Worm (Caenorhabditis elegans): Measurements from ENCODE around the gene M01H9.5.

M01H9.5 gene

DNA sequence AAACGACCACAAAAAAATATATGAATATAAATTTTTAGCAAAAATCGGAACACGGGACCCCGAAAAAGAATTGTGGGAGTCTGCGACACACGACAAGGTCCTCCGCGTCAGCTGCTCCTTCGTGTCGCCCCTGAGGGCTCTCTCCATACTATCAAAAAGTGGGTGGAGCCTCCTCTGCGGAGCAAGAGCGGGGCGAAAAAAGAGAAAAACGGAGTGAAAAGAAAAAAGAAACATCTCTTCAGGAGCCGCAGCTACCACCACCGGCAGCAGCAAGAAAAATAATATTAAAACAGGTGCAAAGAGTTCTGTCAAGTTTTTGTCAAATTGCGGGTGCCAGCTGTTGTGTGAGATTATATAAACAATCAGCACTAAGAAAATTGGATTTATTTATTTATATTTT lies 41.4 kb downstream of the M01H9.5 start, which contains the start of gene gbb-2:
Gene gbb-2, minus strand, starts transcription at position 112 of the 400 bp plus-strand sequence.
- TF ChIP-seq ceh-79 (tag; optimal IDR thresholded peaks at IDR 0.05) (no peak), B0336.3 (GFP tag; IDR thresholded peaks at IDR 0.05) (no peak), somi-1 (GFP tag; optimal IDR thresholded peaks at IDR 0.05) (no peak), dox-1 (GFP tag; IDR thresholded peaks at IDR 0.05) (peak; percentile 10; the same call in 1 of the 2 replicates), F37B4.10 (GFP tag; IDR thresholded peaks at IDR 0.05) (no peak), zfh-2 (GFP tag; conservative IDR thresholded peaks at IDR 0.05) (peak; percentile 50; the same call in 1 of the 2 replicates), rpc-1 (optimal IDR thresholded peaks at IDR 0.05) (no peak), rpc-1 (tag; optimal IDR thresholded peaks at IDR 0.05) (no peak), lag-1 (GFP tag; IDR thresholded peaks at IDR 0.05) (no peak), snpc-1.1 (tag; optimal IDR thresholded peaks at IDR 0.05; ENCODE audit: insufficient read depth) (no peak)

DNA sequence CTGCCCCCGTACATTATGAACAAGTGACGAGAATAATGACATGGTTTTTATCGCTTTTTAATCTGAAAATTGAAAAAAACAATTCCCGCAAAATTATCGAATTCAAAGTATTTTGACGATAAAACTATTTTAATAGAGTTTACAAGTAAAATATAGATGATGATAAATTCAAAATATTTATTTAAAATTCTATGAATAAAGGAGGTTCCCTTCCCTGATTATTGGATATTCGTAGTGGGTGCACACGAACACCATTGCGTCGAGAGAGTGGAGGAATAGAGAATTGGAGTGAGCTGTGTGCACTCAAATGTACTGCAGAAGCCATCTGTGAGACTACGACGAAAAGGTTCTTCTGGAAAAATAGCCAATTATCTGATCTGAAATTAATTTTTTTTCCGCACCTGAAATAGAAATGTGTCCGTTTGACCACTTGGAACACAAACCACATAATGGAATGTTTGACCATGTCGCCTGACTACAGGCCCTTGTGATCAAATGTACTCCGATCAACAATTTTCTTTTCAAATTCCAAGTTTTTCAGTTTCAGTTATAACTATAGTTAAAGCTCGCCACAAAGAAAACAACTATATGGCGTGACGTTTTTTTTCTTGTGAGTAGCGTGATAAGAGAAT lies 46.1 kb downstream of the M01H9.5 start, which contains the start of the genes rfth-1 and ZK180.8:
Gene rfth-1, minus strand, starts transcription at position 51 of the 632 bp plus-strand sequence.
Gene ZK180.8, minus strand, starts transcription at position 466 of the 632 bp plus-strand sequence.
- no peak for TF ChIP-seq unc-130 (GFP tag; optimal IDR thresholded peaks at IDR 0.05)
- TF ChIP-seq dpl-1 (GFP tag; optimal IDR thresholded peaks at IDR 0.05), result no peak
- TF ChIP-seq Y56A3A.18 (GFP tag; IDR thresholded peaks at IDR 0.05), result no peak
- peak; percentile 48 for TF ChIP-seq madf-6 (GFP tag; IDR thresholded peaks at IDR 0.05)
- no peak for TF ChIP-seq egrh-3 (GFP tag; IDR thresholded peaks at IDR 0.05)
- TF ChIP-seq nfyb-1 (GFP tag; IDR thresholded peaks at IDR 0.05), result peak; percentile 47; the same call in 1 of the 2 replicates
- TF ChIP-seq zim-3 (tag; optimal IDR thresholded peaks at IDR 0.05), result no peak
- TF ChIP-seq bed-2 (GFP tag; IDR thresholded peaks at IDR 0.05), result no peak
- no peak for TF ChIP-seq dox-1 (GFP tag; IDR thresholded peaks at IDR 0.05)
- TF ChIP-seq cebp-1 (GFP tag; IDR thresholded peaks at IDR 0.05), result no peak
- TF ChIP-seq cebp-1 (tag; optimal IDR thresholded peaks at IDR 0.05), result peak; percentile 23
- peak; percentile 62; the same call in 1 of the 2 replicates for TF ChIP-seq Y53G8AR.9 (GFP tag; conservative IDR thresholded peaks at IDR 0.05)
- TF ChIP-seq F39B2.1 (GFP tag; IDR thresholded peaks at IDR 0.05), result 0 out of 2 replicates have a peak, but pooled peaks have one; percentile 57
- peak; percentile 10 for TF ChIP-seq gei-17 (GFP tag; optimal IDR thresholded peaks at IDR 0.05)
- TF ChIP-seq egl-44 (GFP tag; IDR thresholded peaks at IDR 0.05), result no peak
- TF ChIP-seq ztf-28 (GFP tag; IDR thresholded peaks at IDR 0.05), result no peak
- TF ChIP-seq pha-4 (tag; optimal IDR thresholded peaks at IDR 0.05), result no peak
- no peak for TF ChIP-seq ccch-3 (GFP tag; optimal IDR thresholded peaks at IDR 0.05)
- TF ChIP-seq lin-54 (GFP tag; optimal IDR thresholded peaks at IDR 0.05), result no peak
- TF ChIP-seq ceh-27 (GFP tag; optimal IDR thresholded peaks at IDR 0.05), result no peak
- TF ChIP-seq somi-1 (GFP tag; optimal IDR thresholded peaks at IDR 0.05), result peak; percentile 13
- TF ChIP-seq athp-1 (tag; optimal IDR thresholded peaks at IDR 0.05), result no peak
- no peak for TF ChIP-seq fkh-3 (tag; optimal IDR thresholded peaks at IDR 0.05)
- no peak for TF ChIP-seq Y95B8A.8 (GFP tag; IDR thresholded peaks at IDR 0.05)
- no peak for TF ChIP-seq madf-3 (GFP tag; IDR thresholded peaks at IDR 0.05)
- TF ChIP-seq snpc-4 (GFP tag; optimal IDR thresholded peaks at IDR 0.05), result no peak
- no peak for TF ChIP-seq snpc-4 (tag; optimal IDR thresholded peaks at IDR 0.05)
- no peak for TF ChIP-seq akir-1 (GFP tag; optimal IDR thresholded peaks at IDR 0.05)
- TF ChIP-seq aptf-3 (GFP tag; IDR thresholded peaks at IDR 0.05), result no peak
- TF ChIP-seq nhr-80 (tag; optimal IDR thresholded peaks at IDR 0.05), result peak; percentile 36
- TF ChIP-seq Y67H2A.10 (GFP tag; conservative IDR thresholded peaks at IDR 0.05), result no peak
- peak; percentile 39 for TF ChIP-seq hmg-1.2 (GFP tag; IDR thresholded peaks at IDR 0.05)
- TF ChIP-seq nfya-2 (GFP tag; IDR thresholded peaks at IDR 0.05), result no peak
- peak; percentile 28 for TF ChIP-seq chd-7 (tag; optimal IDR thresholded peaks at IDR 0.05)
- peak; percentile 50; the same call in 1 of the 2 replicates for TF ChIP-seq B0336.3 (GFP tag; IDR thresholded peaks at IDR 0.05)
- no peak for TF ChIP-seq F52B5.7 (tag; optimal IDR thresholded peaks at IDR 0.05)
- TF ChIP-seq ztf-26 (tag; optimal IDR thresholded peaks at IDR 0.05), result no peak
- no peak for TF ChIP-seq attf-6 (GFP tag; IDR thresholded peaks at IDR 0.05)
- no peak for TF ChIP-seq lin-40 (tag; optimal IDR thresholded peaks at IDR 0.05)
- no peak for TF ChIP-seq ceh-58 (GFP tag; IDR thresholded peaks at IDR 0.05)
- no peak for TF ChIP-seq lag-1 (GFP tag; IDR thresholded peaks at IDR 0.05)
